Fruit fly (Drosophila melanogaster): ENCODE measurements around the gene Jhbp4.

Gene Jhbp4

dm6 chr3R:16050621-16051328, 7.5 kb downstream of the Jhbp4 start, which contains the start of gene msps (continued):
- TF ChIP-seq CG33557 (GFP tag; optimal IDR thresholded peaks at IDR 0.05) (no peak), chn (GFP tag; optimal IDR thresholded peaks at IDR 0.05) (no peak), BtbVII (GFP tag; optimal IDR thresholded peaks at IDR 0.05) (no peak), Atf-2 (GFP tag; optimal IDR thresholded peaks at IDR 0.05) (no peak), usp (GFP tag; optimal IDR thresholded peaks at IDR 0.05) (no peak), tio (GFP tag; optimal IDR thresholded peaks at IDR 0.05) (no peak), scrt (GFP tag; optimal IDR thresholded peaks at IDR 0.05) (no peak), bbx (GFP tag; IDR thresholded peaks at IDR 0.05; ENCODE audit: partially characterized antibody) (peak; percentile 89), CG8765 (GFP tag; IDR thresholded peaks at IDR 0.05) (no peak), fd3F (GFP tag; optimal IDR thresholded peaks at IDR 0.05) (no peak), ken (GFP tag; IDR thresholded peaks at IDR 0.05) (no peak), CG8944 (GFP tag; optimal IDR thresholded peaks at IDR 0.05) (no peak), crc (GFP tag; optimal IDR thresholded peaks at IDR 0.05) (no peak), CG11696 (GFP tag; IDR thresholded peaks at IDR 0.05) (no peak), Usf (GFP tag; optimal IDR thresholded peaks at IDR 0.05) (no peak), CG3847 (GFP tag; IDR thresholded peaks at IDR 0.05) (peak; percentile 32; the same call in 1 of the 2 replicates), HLH4C (GFP tag; IDR thresholded peaks at IDR 0.05; ENCODE audit: partially characterized antibody) (peak; percentile 52; the same call in 2 of the 3 replicates), CG10321 (GFP tag; IDR thresholded peaks at IDR 0.05) (no peak), gsb (GFP tag; IDR thresholded peaks at IDR 0.05) (no peak), jumu (GFP tag; optimal IDR thresholded peaks at IDR 0.05) (no peak), CG34224 (GFP tag; IDR thresholded peaks at IDR 0.05; ENCODE audit: partially characterized antibody) (no peak; the same call in 2 of the 3 replicates), hb (GFP tag; IDR thresholded peaks at IDR 0.05; ENCODE audit: partially characterized antibody) (peak; percentile 61), br (optimal IDR thresholded peaks at IDR 0.05) (no peak), dmrt99B (tag; optimal IDR thresholded peaks at IDR 0.05) (no peak), CG15073 (GFP tag; optimal IDR thresholded peaks at IDR 0.05) (no peak), ase (GFP tag; IDR thresholded peaks at IDR 0.05) (no peak), CG18619 (GFP tag; optimal IDR thresholded peaks at IDR 0.05) (no peak), D19B (GFP tag; optimal IDR thresholded peaks at IDR 0.05) (no peak), zen2 (GFP tag; IDR thresholded peaks at IDR 0.05; ENCODE audit: partially characterized antibody) (no peak), Sry-δ (GFP tag; optimal IDR thresholded peaks at IDR 0.05) (peak; percentile 50), CG3163 (GFP tag; optimal IDR thresholded peaks at IDR 0.05) (no peak), Max (GFP tag; optimal IDR thresholded peaks at IDR 0.05) (no peak), inv (GFP tag; IDR thresholded peaks at IDR 0.05; ENCODE audit: partially characterized antibody) (peak; percentile 31; the same call in 1 of the 2 replicates), CG1792 (GFP tag; optimal IDR thresholded peaks at IDR 0.05) (no peak), z (GFP tag; IDR thresholded peaks at IDR 0.05) (no peak), Abd-B (GFP tag; optimal IDR thresholded peaks at IDR 0.05) (no peak), Poxn (GFP tag; IDR thresholded peaks at IDR 0.05) (no peak), Asciz (GFP tag; optimal IDR thresholded peaks at IDR 0.05) (no peak), dm (GFP tag; optimal IDR thresholded peaks at IDR 0.05) (no peak), dati (GFP tag; IDR thresholded peaks at IDR 0.05) (no peak), CG17829 (tag; optimal IDR thresholded peaks at IDR 0.05) (peak; percentile 24), CG4617 (GFP tag; optimal IDR thresholded peaks at IDR 0.05; ENCODE audit: borderline replicate concordance) (peak; percentile 95), Fer3 (tag; optimal IDR thresholded peaks at IDR 0.05) (no peak), slp2 (GFP tag; optimal IDR thresholded peaks at IDR 0.05) (no peak), CG30431 (GFP tag; optimal IDR thresholded peaks at IDR 0.05) (no peak), sens-2 (GFP tag; IDR thresholded peaks at IDR 0.05) (no peak), Side (GFP tag; optimal IDR thresholded peaks at IDR 0.05) (no peak), CG3995 (GFP tag; optimal IDR thresholded peaks at IDR 0.05) (peak; percentile 37), CG3281 (GFP tag; optimal IDR thresholded peaks at IDR 0.05) (no peak), CG11085 (GFP tag; IDR thresholded peaks at IDR 0.05) (no peak), Camta (GFP tag; optimal IDR thresholded peaks at IDR 0.05) (no peak)
